Worm (Caenorhabditis elegans) whole organism, L1 larva: ENCODE measurements around the gene K08B12.1.

Experiments
- aly-2 ChIP-seq: fragments of 150-350 bp; optimal IDR thresholded peaks from 2 replicates; lab custom pipeline; 2014; ENCODE audit warnings: missing biosample characterization, missing genetic modification characterization
- ces-1 ChIP-seq: fragments of 150-350 bp; optimal IDR thresholded peaks from 2 replicates; lab custom pipeline; 2014; ENCODE audit warnings: missing biosample characterization, missing genetic modification reagents, missing genetic modification characterization
- fos-1 ChIP-seq: fragments of 150-350 bp; optimal IDR thresholded peaks from 2 replicates; lab custom pipeline; 2014; ENCODE audit warnings: missing biosample characterization, missing genetic modification characterization
- lin-39 ChIP-seq: fragments of 150-350 bp; optimal IDR thresholded peaks from 2 replicates; lab custom pipeline; 2014; ENCODE audit warnings: missing biosample characterization, missing genetic modification reagents, missing genetic modification characterization
- lir-3 ChIP-seq: sonication (generic microtip); optimal IDR thresholded peaks from 2 replicates; lab custom pipeline; 2016; ENCODE audit warnings: mild to moderate bottlenecking, missing genetic modification characterization, moderate library complexity, missing compliant biosample characterization; ENCODE audit not compliant: poor library complexity
- lsy-2 ChIP-seq, 2 experiments: fragments of 150-350 bp; optimal IDR thresholded peaks; 2 replicates each; lab custom pipeline; 2014; ENCODE audit warnings: missing biosample characterization in 2 of 2, missing genetic modification characterization in 2 of 2
- mdl-1 ChIP-seq, 2 experiments: fragments of 150-350 bp; optimal IDR thresholded peaks; 2 replicates each; lab custom pipeline; 2014 to 2017; ENCODE audit warnings: missing biosample characterization in 2 of 2, missing genetic modification characterization in 2 of 2, inconsistent platforms in 1 of 2
- nhr-237 ChIP-seq: fragments of 150-350 bp; optimal IDR thresholded peaks from 2 replicates; lab custom pipeline; 2014; ENCODE audit warnings: missing biosample characterization, missing genetic modification characterization
- nhr-28 ChIP-seq: fragments of 150-350 bp; optimal IDR thresholded peaks from 2 replicates; lab custom pipeline; 2014; ENCODE audit warnings: missing biosample characterization, missing genetic modification characterization
- nhr-76 ChIP-seq: sonication (generic microtip); optimal IDR thresholded peaks from 2 replicates; lab custom pipeline; 2017; ENCODE audit warnings: missing biosample characterization, missing genetic modification characterization
- nhr-77 ChIP-seq: fragments of 150-350 bp; optimal IDR thresholded peaks from 2 replicates; lab custom pipeline; 2014; ENCODE audit warnings: missing biosample characterization, missing genetic modification characterization
- nhr-84 ChIP-seq: sonication (generic microtip); optimal IDR thresholded peaks from 2 replicates; lab custom pipeline; 2017; ENCODE audit warnings: missing biosample characterization, missing genetic modification characterization
- pax-3 ChIP-seq: fragments of 200-800 bp; sonication (Bioruptor generic); optimal IDR thresholded peaks from 2 replicates; lab custom pipeline; 2018; ENCODE audit warnings: mild to moderate bottlenecking, missing genetic modification characterization, moderate library complexity, missing compliant biosample characterization

DNA sequence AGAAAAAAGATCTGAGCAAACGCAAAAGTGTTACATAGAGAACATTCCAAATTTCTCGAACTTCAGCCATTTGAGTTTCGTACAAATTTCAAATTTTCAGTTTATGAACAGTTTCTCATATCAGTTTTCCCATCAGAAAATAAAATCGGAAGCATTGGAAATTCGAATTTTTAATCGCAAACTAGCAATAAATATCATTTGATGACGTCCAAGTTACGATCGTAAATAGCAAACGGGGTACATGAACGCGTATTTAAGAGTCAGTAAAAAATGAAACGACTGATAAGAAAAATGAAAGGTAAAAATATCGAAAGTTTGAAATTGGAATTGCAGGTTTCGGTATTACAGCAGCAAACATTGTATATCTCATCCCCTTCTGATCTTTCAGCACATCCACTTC lies 32.1 kb downstream of the K08B12.1 start:
- TF ChIP-seq aly-2 (tag; lab: Kevin White, UChicago) (no peak), nhr-28 (tag; lab: Kevin White, UChicago) (no peak), nhr-237 (tag; lab: Kevin White, UChicago) (no peak), nhr-76 (tag; lab: Kevin White, UChicago) (no peak), pax-3 (tag; lab: Kevin White, UChicago) (no peak), nhr-77 (no peak), lsy-2 (tag; optimal IDR thresholded peaks at IDR 0.05; lab: Kevin White, UChicago) (no peak), ces-1 (no peak), lir-3 (tag; lab: Kevin White, UChicago) (no peak), mdl-1 (tag; optimal IDR thresholded peaks at IDR 0.05; lab: Kevin White, UChicago) (no peak), nhr-84 (tag; lab: Kevin White, UChicago) (no peak), fos-1 (tag; lab: Kevin White, UChicago) (no peak), lin-39 (tag; lab: Kevin White, UChicago) (no peak)
